Worm (Caenorhabditis elegans): Measurements from ENCODE around the gene srh-201.

ce11 chrV:9054771-9055170, 41.1 kb upstream of the srh-201 start, which contains the start of gene swm-1:
- TF ChIP-seq ama-1 (optimal IDR thresholded peaks at IDR 0.05), result no peak
- no peak for TF ChIP-seq ama-1 (GFP tag; optimal IDR thresholded peaks at IDR 0.05)
- TF ChIP-seq ztf-6 (GFP tag; IDR thresholded peaks at IDR 0.05), result no peak
- no peak for TF ChIP-seq snpc-4 (GFP tag; optimal IDR thresholded peaks at IDR 0.05)
- no peak for TF ChIP-seq snpc-4 (tag; optimal IDR thresholded peaks at IDR 0.05)

All from whole organism, young adult.